Fruit fly (Drosophila melanogaster) whole organism, embryonic: Measurements from ENCODE around the gene Obp99b.

Experiments used
- Abd-B ChIP-seq: fragments of 200-800 bp; sonication (Bioruptor generic); optimal IDR thresholded peaks from 2 replicates; lab custom pipeline; 2018; ENCODE audit warnings: missing biosample characterization, mild to moderate bottlenecking, missing genetic modification characterization, moderate library complexity
- CG18599 ChIP-seq: fragments of 200-800 bp; sonication (Bioruptor generic); optimal IDR thresholded peaks from 3 replicates; lab custom pipeline; 2017; ENCODE audit warnings: missing biosample characterization, missing genetic modification characterization, mild to moderate bottlenecking, moderate library complexity, missing genetic modification reagents
- btn ChIP-seq: fragments of 200-800 bp; sonication (Bioruptor generic); optimal IDR thresholded peaks from 2 replicates; lab custom pipeline; 2016; ENCODE audit warnings: missing biosample characterization, missing genetic modification characterization

DNA sequence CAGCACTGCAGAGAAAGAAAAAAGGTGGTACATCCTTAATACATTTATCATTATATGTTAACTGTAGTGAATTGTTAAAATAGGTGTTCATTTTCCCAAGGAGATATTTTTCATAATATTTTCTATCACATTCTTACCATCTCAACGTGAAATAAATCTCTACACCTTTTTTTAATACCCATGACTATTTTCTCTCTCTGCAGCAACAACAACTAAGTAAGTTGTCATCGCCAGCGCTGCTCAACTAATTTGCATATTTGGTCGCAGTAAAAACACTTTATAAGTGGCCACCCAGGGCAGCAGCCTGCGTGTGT lies 26.2 kb downstream of the Obp99b start:
- peak; percentile 51 for TF ChIP-seq Abd-B
- TF ChIP-seq CG18599 (GFP tag; lab: Kevin White, UChicago), result peak; percentile 22
- no peak for TF ChIP-seq btn (GFP tag; lab: Kevin White, UChicago)
